Fruit fly (Drosophila melanogaster) whole organism, embryonic: Measurements from ENCODE around the gene Lcp65Ag1.
A peak's percentile ranks its signal among the peaks of the same experiment; 100 is the strongest.

Source experiments
- Aef1 ChIP-seq: fragments of 200-800 bp; sonication (Bioruptor generic); IDR thresholded peaks from 3 replicates; pipeline ENCODE4 v1.3.6; 2022; ENCODE audit warnings: missing biosample characterization, missing genetic modification characterization
- CG10209 ChIP-seq: fragments of 200-800 bp; sonication (Bioruptor generic); optimal IDR thresholded peaks from 3 replicates; lab custom pipeline; 2017; ENCODE audit warnings: missing biosample characterization, mild to moderate bottlenecking, missing genetic modification characterization, missing genetic modification reagents
- CG11398 ChIP-seq: fragments of 200-800 bp; sonication (Bioruptor generic); optimal IDR thresholded peaks from 2 replicates; lab custom pipeline; 2016; ENCODE audit warnings: missing biosample characterization, missing genetic modification characterization
- CG11456 ChIP-seq: fragments of 200-800 bp; sonication (Bioruptor generic); IDR thresholded peaks from 3 replicates; pipeline ENCODE4 v1.3.6; 2022; ENCODE audit warnings: missing biosample characterization, missing genetic modification characterization
- CG12104 ChIP-seq: fragments of 200-800 bp; sonication (Bioruptor generic); optimal IDR thresholded peaks from 3 replicates; lab custom pipeline; 2016; ENCODE audit warnings: missing biosample characterization, missing genetic modification characterization
- CG13424 ChIP-seq: fragments of 200-800 bp; sonication (Bioruptor generic); optimal IDR thresholded peaks from 2 replicates; lab custom pipeline; 2019; ENCODE audit warnings: missing biosample characterization, mild to moderate bottlenecking, missing genetic modification characterization, moderate library complexity
- CG1602 ChIP-seq: fragments of 200-800 bp; sonication (Bioruptor generic); optimal IDR thresholded peaks from 3 replicates; lab custom pipeline; 2016; ENCODE audit warnings: missing biosample characterization, missing genetic modification characterization
- CG16813 ChIP-seq: fragments of 200-800 bp; sonication (Bioruptor generic); IDR thresholded peaks from 3 replicates; pipeline ENCODE4 v1.3.6; 2022; ENCODE audit warnings: missing biosample characterization, missing genetic modification characterization; ENCODE audit not compliant: partially characterized antibody
- CG17186 ChIP-seq: fragments of 200-800 bp; sonication (Bioruptor generic); optimal IDR thresholded peaks from 3 replicates; lab custom pipeline; 2017; ENCODE audit warnings: missing biosample characterization, missing genetic modification reagents, missing genetic modification characterization
- CG17359 ChIP-seq: fragments of 200-800 bp; sonication (Bioruptor generic); optimal IDR thresholded peaks from 3 replicates; lab custom pipeline; 2018; ENCODE audit warnings: missing biosample characterization, mild to moderate bottlenecking, missing genetic modification characterization, moderate library complexity
- CG17361 ChIP-seq: fragments of 200-800 bp; sonication (Bioruptor generic); IDR thresholded peaks from 3 replicates; pipeline ENCODE4 v1.3.6; 2022; ENCODE audit warnings: missing biosample characterization, missing genetic modification characterization
- CG17829 ChIP-seq: fragments of 200-800 bp; optimal IDR thresholded peaks from 2 replicates; lab custom pipeline; 2019; ENCODE audit warnings: missing biosample characterization, mild to moderate bottlenecking, missing genetic modification characterization, moderate library complexity
- CG18764 ChIP-seq: fragments of 200-800 bp; sonication (Bioruptor generic); optimal IDR thresholded peaks from 3 replicates; lab custom pipeline; 2016; ENCODE audit warnings: missing biosample characterization, missing genetic modification characterization
- CG2712 ChIP-seq: fragments of 200-800 bp; optimal IDR thresholded peaks from 3 replicates; lab custom pipeline; 2019; ENCODE audit warnings: missing biosample characterization, mild to moderate bottlenecking, missing genetic modification characterization, moderate library complexity
- CG30020 ChIP-seq: fragments of 200-800 bp; optimal IDR thresholded peaks from 2 replicates; lab custom pipeline; 2019; ENCODE audit warnings: missing biosample characterization, mild to moderate bottlenecking, missing genetic modification characterization, moderate library complexity
- CG4328 ChIP-seq: fragments of 200-800 bp; sonication (Bioruptor generic); optimal IDR thresholded peaks from 3 replicates; lab custom pipeline; 2017; ENCODE audit warnings: missing biosample characterization, missing genetic modification reagents, missing genetic modification characterization
- CG5180 ChIP-seq: fragments of 200-800 bp; sonication (Bioruptor generic); optimal IDR thresholded peaks from 3 replicates; lab custom pipeline; 2017; ENCODE audit warnings: missing biosample characterization, missing genetic modification characterization, mild to moderate bottlenecking, moderate library complexity, missing genetic modification reagents
- CG7556 ChIP-seq: fragments of 200-800 bp; sonication (Bioruptor generic); optimal IDR thresholded peaks from 2 replicates; lab custom pipeline; 2017; ENCODE audit warnings: missing biosample characterization, mild to moderate bottlenecking, missing genetic modification characterization
- CG7839 ChIP-seq: fragments of 200-800 bp; sonication (Bioruptor generic); optimal IDR thresholded peaks from 3 replicates; lab custom pipeline; 2018; ENCODE audit warnings: missing biosample characterization, mild to moderate bottlenecking, missing genetic modification characterization, moderate library complexity
- CrebB ChIP-seq: fragments of 200-800 bp; sonication (Bioruptor generic); optimal IDR thresholded peaks from 3 replicates; lab custom pipeline; 2018; ENCODE audit warnings: missing biosample characterization, mild to moderate bottlenecking, missing genetic modification characterization
- D19A ChIP-seq: fragments of 200-800 bp; optimal IDR thresholded peaks from 3 replicates; lab custom pipeline; 2019; ENCODE audit warnings: missing biosample characterization, mild to moderate bottlenecking, missing genetic modification characterization, moderate library complexity
- Dek ChIP-seq: fragments of 200-800 bp; sonication (Bioruptor generic); optimal IDR thresholded peaks from 3 replicates; lab custom pipeline; 2019; ENCODE audit warnings: missing biosample characterization, mild to moderate bottlenecking, missing genetic modification characterization, moderate library complexity
- Dp ChIP-seq: fragments of 200-800 bp; sonication (Bioruptor generic); optimal IDR thresholded peaks from 2 replicates; lab custom pipeline; 2018; ENCODE audit warnings: missing biosample characterization, mild to moderate bottlenecking, missing genetic modification characterization, moderate library complexity
- Fer1 ChIP-seq: fragments of 200-800 bp; sonication (Bioruptor generic); optimal IDR thresholded peaks from 2 replicates; lab custom pipeline; 2017; ENCODE audit warnings: missing biosample characterization, mild to moderate bottlenecking, missing genetic modification characterization
- HHEX ChIP-seq: fragments of 200-800 bp; sonication (Bioruptor generic); optimal IDR thresholded peaks from 3 replicates; lab custom pipeline; 2017; ENCODE audit warnings: missing biosample characterization, mild to moderate bottlenecking, missing genetic modification characterization, missing genetic modification reagents
- HLHmδ ChIP-seq: fragments of 200-800 bp; sonication (Bioruptor generic); optimal IDR thresholded peaks from 2 replicates; lab custom pipeline; 2018; ENCODE audit warnings: missing biosample characterization, mild to moderate bottlenecking, missing genetic modification characterization, moderate library complexity
- Kr ChIP-seq: fragments of 200-800 bp; sonication (Bioruptor generic); optimal IDR thresholded peaks from 2 replicates; lab custom pipeline; 2017; ENCODE audit warnings: missing biosample characterization, mild to moderate bottlenecking, missing genetic modification characterization
- Lpt ChIP-seq: fragments of >200 bp; optimal IDR thresholded peaks from 2 replicates; lab custom pipeline; 2018; ENCODE audit warnings: missing biosample characterization, missing genetic modification characterization
- Mrtf ChIP-seq: fragments of 200-800 bp; sonication (Bioruptor generic); IDR thresholded peaks from 3 replicates; pipeline ENCODE4 v1.3.6; 2022; ENCODE audit warnings: missing biosample characterization, missing genetic modification characterization
- NFAT ChIP-seq: fragments of 200-800 bp; sonication (Bioruptor generic); IDR thresholded peaks from 2 replicates; pipeline ENCODE4 v1.3.6; 2022; ENCODE audit warnings: missing biosample characterization, missing genetic modification characterization
- PHDP ChIP-seq: fragments of 200-800 bp; sonication (Bioruptor generic); optimal IDR thresholded peaks from 3 replicates; lab custom pipeline; 2018; ENCODE audit warnings: missing biosample characterization, mild to moderate bottlenecking, missing genetic modification characterization, moderate library complexity
- Spps ChIP-seq: fragments of 200-800 bp; sonication (Bioruptor generic); optimal IDR thresholded peaks from 2 replicates; lab custom pipeline; 2018; ENCODE audit warnings: missing biosample characterization, mild to moderate bottlenecking, missing genetic modification characterization
- Tbp ChIP-seq: fragments of >200 bp; optimal IDR thresholded peaks from 2 replicates; lab custom pipeline; 2018; ENCODE audit warnings: missing biosample characterization, missing genetic modification characterization
- Trl ChIP-seq, 3 experiments: fragments of >200 bp in 2 of 3; fragments of 200-800 bp in 1 of 3; sonication (Bioruptor generic) in 1 of 3; optimal IDR thresholded peaks; 2 replicates in 1 of 3; 3 replicates in 2 of 3; lab custom pipeline; 2016 to 2017; ENCODE audit warnings: missing biosample characterization in 1 of 3, missing genetic modification characterization in 1 of 3
- YL-1 ChIP-seq: fragments of 200-800 bp; sonication (Bioruptor generic); optimal IDR thresholded peaks from 3 replicates; lab custom pipeline; 2017; ENCODE audit warnings: missing biosample characterization, mild to moderate bottlenecking, missing genetic modification characterization
- al ChIP-seq: fragments of 200-800 bp; sonication (Bioruptor generic); IDR thresholded peaks from 2 replicates; pipeline ENCODE4 v1.3.6; 2022; ENCODE audit warnings: missing biosample characterization, missing genetic modification characterization
- crp ChIP-seq, 2 experiments: fragments of 200-800 bp; sonication (Bioruptor generic); optimal IDR thresholded peaks; 2 replicates in 1 of 2; 3 replicates in 1 of 2; lab custom pipeline; 2017; ENCODE audit warnings: missing biosample characterization in 2 of 2, missing genetic modification characterization in 2 of 2, mild to moderate bottlenecking in 1 of 2, moderate library complexity in 1 of 2
- cwo ChIP-seq: fragments of 200-800 bp; sonication (Bioruptor generic); optimal IDR thresholded peaks from 3 replicates; lab custom pipeline; 2017; ENCODE audit warnings: missing biosample characterization, missing genetic modification characterization, mild to moderate bottlenecking, moderate library complexity, missing genetic modification reagents
- dmrt11E ChIP-seq: fragments of 200-800 bp; sonication (Bioruptor generic); optimal IDR thresholded peaks from 3 replicates; lab custom pipeline; 2018; ENCODE audit warnings: missing biosample characterization, mild to moderate bottlenecking, missing genetic modification characterization, moderate library complexity
- fd3F ChIP-seq: fragments of 200-800 bp; sonication (Bioruptor generic); optimal IDR thresholded peaks from 2 replicates; lab custom pipeline; 2018; ENCODE audit warnings: missing biosample characterization, mild to moderate bottlenecking, missing genetic modification characterization, moderate library complexity
- gt ChIP-seq: fragments of 200-800 bp; sonication (Bioruptor generic); IDR thresholded peaks from 2 replicates; pipeline ENCODE4 v1.3.6; 2022; ENCODE audit warnings: missing biosample characterization, missing genetic modification characterization
- jing ChIP-seq: fragments of 200-800 bp; sonication (Bioruptor generic); optimal IDR thresholded peaks from 2 replicates; lab custom pipeline; 2018; ENCODE audit warnings: missing biosample characterization, mild to moderate bottlenecking, missing genetic modification characterization
- pan ChIP-seq, 4 experiments: fragments of >200 bp in 3 of 4; fragments of 200-800 bp in 1 of 4; sonication (Bioruptor generic) in 1 of 4; optimal IDR thresholded peaks in 3 of 4; IDR thresholded peaks in 1 of 4; 2 replicates each; pipeline versions ENCODE4 v1.3.6 to Lab custom; 2017 to 2022; ENCODE audit warnings: missing biosample characterization in 2 of 4, missing genetic modification characterization in 2 of 4, mixed read lengths in 1 of 4
- run ChIP-seq: fragments of 200-800 bp; sonication (Bioruptor generic); optimal IDR thresholded peaks from 3 replicates; lab custom pipeline; 2018; ENCODE audit warnings: missing biosample characterization, mild to moderate bottlenecking, missing genetic modification characterization
- stc ChIP-seq: fragments of 200-800 bp; sonication (Bioruptor generic); IDR thresholded peaks from 2 replicates; pipeline ENCODE4 v1.3.6; 2022; ENCODE audit warnings: missing biosample characterization, missing genetic modification characterization
- sug ChIP-seq: fragments of 200-800 bp; optimal IDR thresholded peaks from 2 replicates; lab custom pipeline; 2019; ENCODE audit warnings: missing biosample characterization, mild to moderate bottlenecking, missing genetic modification characterization, moderate library complexity
- ttk ChIP-seq: fragments of 200-800 bp; sonication (Bioruptor generic); IDR thresholded peaks from 2 replicates; pipeline ENCODE4 v2.1.2; 2022; ENCODE audit warnings: missing biosample characterization, missing genetic modification characterization
- wor ChIP-seq: fragments of 200-800 bp; sonication (Bioruptor generic); IDR thresholded peaks from 2 replicates; pipeline ENCODE4 v1.3.6; 2022; ENCODE audit warnings: missing biosample characterization, missing genetic modification characterization

The Lcp65Ag1 gene

DNA sequence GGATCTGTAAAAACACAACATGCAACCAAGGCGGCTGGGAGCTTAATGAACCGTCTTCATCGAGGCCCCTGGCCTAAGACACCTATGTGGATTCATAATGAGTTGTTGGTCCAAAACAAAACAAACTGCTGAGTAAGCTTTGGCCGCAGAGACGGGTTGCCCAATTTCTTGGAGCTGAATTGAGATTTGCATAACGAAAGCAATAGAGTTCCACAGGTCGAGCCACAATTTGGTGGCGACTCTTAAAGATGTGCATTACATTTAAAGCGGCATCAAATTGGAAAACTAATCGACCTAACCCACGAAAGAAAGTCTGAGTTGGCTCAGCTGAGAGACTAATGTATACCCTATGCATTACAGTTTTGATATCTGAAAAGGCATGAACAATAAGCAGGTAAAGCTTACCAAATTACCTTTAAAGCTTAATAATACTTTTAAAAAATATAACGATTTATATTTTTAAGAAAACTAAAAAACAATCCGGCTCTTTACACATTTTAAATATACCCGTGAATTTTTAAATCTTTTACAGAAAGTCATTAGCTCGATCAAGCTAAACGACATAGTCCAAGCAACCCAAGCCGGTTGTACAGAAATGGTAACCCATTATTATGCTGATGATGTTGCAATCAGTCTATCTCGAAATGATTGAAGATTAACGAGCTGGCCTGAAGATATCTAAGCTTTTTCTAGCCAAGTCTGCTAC, 22.4 kb upstream of the Lcp65Ag1 start, which contains the start of gene CG13297 (continued):
- peak; percentile 48; the same call in 2 of the 3 replicates for TF ChIP-seq Aef1 (GFP tag; lab: Robert Waterston, UW)
- TF ChIP-seq Fer1 (GFP tag; lab: Kevin White, UChicago): peak; percentile 38
- TF ChIP-seq HLHmδ (GFP tag; lab: Kevin White, UChicago): no peak
- no peak for TF ChIP-seq YL-1 (GFP tag; lab: Kevin White, UChicago)
- TF ChIP-seq CG13424: peak; percentile 76
- peak; percentile 61 for TF ChIP-seq CG17829 (tag; lab: Kevin White, UChicago)
- no peak for TF ChIP-seq pan (optimal IDR thresholded peaks at IDR 0.05; lab: Kevin White, UChicago)
- TF ChIP-seq pan (GFP tag; optimal IDR thresholded peaks at IDR 0.05 in 1 of 2, IDR thresholded peaks at IDR 0.05 in 1 of 2): peak in 1 of 2 experiments; percentile 74
- no peak for TF ChIP-seq cwo (GFP tag; lab: Kevin White, UChicago)
- peak; percentile 12 for TF ChIP-seq fd3F
- no peak for TF ChIP-seq sug
- TF ChIP-seq ttk (GFP tag; lab: Robert Waterston, UW): peak; percentile 39; the same call in 1 of the 2 replicates
- TF ChIP-seq CG17359: peak; percentile 68
- TF ChIP-seq crp (GFP tag; optimal IDR thresholded peaks at IDR 0.05; lab: Kevin White, UChicago): no peak
- TF ChIP-seq CG17186: no peak
- TF ChIP-seq CG4328 (GFP tag; lab: Kevin White, UChicago): no peak
- TF ChIP-seq Dp: no peak
- peak; percentile 60 for TF ChIP-seq run (tag; lab: Kevin White, UChicago)
- TF ChIP-seq CG30020 (tag; lab: Kevin White, UChicago): no peak
- TF ChIP-seq Mrtf (GFP tag; lab: Robert Waterston, UW): no peak
- TF ChIP-seq CG5180 (GFP tag; lab: Kevin White, UChicago): peak; percentile 63
- TF ChIP-seq CG11398 (GFP tag; lab: Kevin White, UChicago): no peak
- TF ChIP-seq CG10209 (GFP tag; lab: Kevin White, UChicago): peak; percentile 33
- TF ChIP-seq NFAT (GFP tag; lab: Robert Waterston, UW): no peak
- peak; percentile 5 for TF ChIP-seq Spps
- TF ChIP-seq CG18764 (GFP tag; lab: Kevin White, UChicago): no peak
- TF ChIP-seq stc (GFP tag; lab: Robert Waterston, UW): peak; percentile 53; the same call in 1 of the 2 replicates
- no peak for TF ChIP-seq al (GFP tag; lab: Robert Waterston, UW)
- TF ChIP-seq dmrt11E (tag; lab: Kevin White, UChicago): no peak
- TF ChIP-seq Lpt: no peak
- TF ChIP-seq CrebB (tag; lab: Kevin White, UChicago): no peak
- TF ChIP-seq Kr (GFP tag; lab: Kevin White, UChicago): no peak
- peak; percentile 80 for TF ChIP-seq D19A (tag; lab: Kevin White, UChicago)
- peak; percentile 55 for TF ChIP-seq CG7556 (GFP tag; lab: Kevin White, UChicago)
- peak; percentile 58; the same call in 1 of the 2 replicates for TF ChIP-seq wor (GFP tag; lab: Robert Waterston, UW)
- TF ChIP-seq HHEX (GFP tag; lab: Kevin White, UChicago): no peak
- TF ChIP-seq CG1602: peak; percentile 13
- no peak for TF ChIP-seq CG11456 (GFP tag; lab: Robert Waterston, UW)
- TF ChIP-seq CG2712 (tag; lab: Kevin White, UChicago): peak; percentile 78
- peak; percentile 40 for TF ChIP-seq PHDP (tag; lab: Kevin White, UChicago)
- no peak for TF ChIP-seq Trl (optimal IDR thresholded peaks at IDR 0.05; lab: Kevin White, UChicago)
- TF ChIP-seq Trl (GFP tag; optimal IDR thresholded peaks at IDR 0.05; lab: Kevin White, UChicago): no peak
- TF ChIP-seq jing (GFP tag; lab: Kevin White, UChicago): peak; percentile 38
- peak; percentile 64 for TF ChIP-seq CG7839 (tag; lab: Kevin White, UChicago)
- peak; percentile 27 for TF ChIP-seq CG12104 (GFP tag; lab: Kevin White, UChicago)
- TF ChIP-seq Dek (tag; lab: Kevin White, UChicago): peak; percentile 22
- no peak for TF ChIP-seq gt (GFP tag; lab: Robert Waterston, UW)
- no peak for TF ChIP-seq Tbp (GFP tag; lab: Kevin White, UChicago)
- TF ChIP-seq CG17361: peak; percentile 73
- no peak for TF ChIP-seq CG16813
